Worm (Caenorhabditis elegans) whole organism, young adult: Measurements from ENCODE around the gene ZK418.2.

Experiments
- C06A6.2 ChIP-seq: fragments of 200-800 bp; sonication (Bioruptor generic); conservative IDR thresholded peaks from 2 replicates; pipeline ENCODE4 v1.3.6; 2022; ENCODE audit warnings: missing genetic modification characterization, missing compliant biosample characterization
- F10E7.11 ChIP-seq: sonication (generic microtip); optimal IDR thresholded peaks from 2 replicates; lab custom pipeline; 2017; ENCODE audit warnings: mild to moderate bottlenecking, missing genetic modification characterization, moderate library complexity, missing compliant biosample characterization
- F23B12.7 ChIP-seq: sonication (generic microtip); optimal IDR thresholded peaks from 2 replicates; lab custom pipeline; 2017; ENCODE audit warnings: missing genetic modification characterization, mild to moderate bottlenecking, missing compliant biosample characterization, antibody characterized with exemption, moderate library complexity; ENCODE audit not compliant: insufficient read depth
- F39B2.1 ChIP-seq: fragments of 200-800 bp; sonication (Bioruptor generic); IDR thresholded peaks from 2 replicates; pipeline ENCODE4 v1.3.6; 2022; ENCODE audit warnings: missing genetic modification reagents, missing genetic modification characterization, missing compliant biosample characterization
- F49E8.2 ChIP-seq: sonication (generic microtip); optimal IDR thresholded peaks from 3 replicates; lab custom pipeline; 2017; ENCODE audit warnings: missing genetic modification characterization, mild to moderate bottlenecking, missing compliant biosample characterization, antibody characterized with exemption, moderate library complexity; ENCODE audit not compliant: insufficient read depth
- F52B5.7 ChIP-seq: sonication (generic microtip); optimal IDR thresholded peaks from 2 replicates; lab custom pipeline; 2016; ENCODE audit warnings: mild to moderate bottlenecking, missing genetic modification characterization, missing compliant biosample characterization
- K11D2.4 ChIP-seq: fragments of 200-800 bp; sonication (Bioruptor generic); IDR thresholded peaks from 2 replicates; pipeline ENCODE4 v1.3.6; 2022; ENCODE audit warnings: missing genetic modification reagents, missing genetic modification characterization, missing compliant biosample characterization
- Y53F4B.3 ChIP-seq: fragments of 200-800 bp; sonication (Bioruptor generic); IDR thresholded peaks from 2 replicates; pipeline ENCODE4 v1.3.6; 2022; ENCODE audit warnings: missing genetic modification reagents, missing genetic modification characterization, missing compliant biosample characterization
- ama-1 ChIP-seq, 3 experiments: fragments of 150-350 bp in 1 of 3; sonication (generic microtip) in 2 of 3; optimal IDR thresholded peaks; 2 replicates each; lab custom pipeline; 2014 to 2018; ENCODE audit warnings: missing biosample characterization in 2 of 3, missing genetic modification characterization in 2 of 3, missing genetic modification reagents in 2 of 3
- atf-7 ChIP-seq: sonication (generic microtip); optimal IDR thresholded peaks from 2 replicates; lab custom pipeline; 2017; ENCODE audit warnings: mild to moderate bottlenecking, missing genetic modification characterization, missing compliant biosample characterization
- attf-5 ChIP-seq: fragments of 200-800 bp; sonication (Bioruptor generic); optimal IDR thresholded peaks from 2 replicates; lab custom pipeline; 2018; ENCODE audit warnings: mild to moderate bottlenecking, missing genetic modification characterization, missing compliant biosample characterization
- ceh-100 ChIP-seq: fragments of 200-800 bp; sonication (Bioruptor generic); IDR thresholded peaks from 2 replicates; pipeline ENCODE4 v1.3.6; 2022; ENCODE audit warnings: missing genetic modification reagents, missing genetic modification characterization, missing compliant biosample characterization
- ceh-27 ChIP-seq: fragments of 200-800 bp; sonication (Bioruptor generic); optimal IDR thresholded peaks from 2 replicates; lab custom pipeline; 2018; ENCODE audit warnings: mild to moderate bottlenecking, missing genetic modification characterization, moderate library complexity, missing compliant biosample characterization
- ceh-58 ChIP-seq: fragments of 200-800 bp; sonication (Bioruptor generic); IDR thresholded peaks from 2 replicates; pipeline ENCODE4 v1.3.6; 2022; ENCODE audit warnings: missing genetic modification characterization, missing compliant biosample characterization
- die-1 ChIP-seq: sonication (generic microtip); optimal IDR thresholded peaks from 2 replicates; lab custom pipeline; 2016; ENCODE audit warnings: missing genotype, mild to moderate bottlenecking, missing genetic modification characterization, missing compliant biosample characterization
- dpff-1 ChIP-seq: sonication (generic microtip); optimal IDR thresholded peaks from 2 replicates; lab custom pipeline; 2017; ENCODE audit warnings: mild to moderate bottlenecking, missing genetic modification characterization, missing compliant biosample characterization
- egl-18 ChIP-seq: fragments of 200-800 bp; sonication (Bioruptor generic); IDR thresholded peaks from 2 replicates; pipeline ENCODE4 v1.3.6; 2022; ENCODE audit warnings: missing genetic modification reagents, missing genetic modification characterization, missing compliant biosample characterization
- egl-44 ChIP-seq: fragments of 200-800 bp; sonication (Bioruptor generic); IDR thresholded peaks from 2 replicates; pipeline ENCODE4 v1.3.6; 2022; ENCODE audit warnings: missing genetic modification reagents, missing genetic modification characterization, missing compliant biosample characterization
- egrh-3 ChIP-seq: fragments of 200-800 bp; sonication (Bioruptor generic); IDR thresholded peaks from 2 replicates; pipeline ENCODE4 v1.3.6; 2022; ENCODE audit warnings: missing genetic modification reagents, missing genetic modification characterization, missing compliant biosample characterization
- gei-17 ChIP-seq: fragments of 200-800 bp; sonication (Bioruptor generic); optimal IDR thresholded peaks from 2 replicates; lab custom pipeline; 2018; ENCODE audit warnings: mild to moderate bottlenecking, missing genetic modification characterization, missing compliant biosample characterization
- hmg-1.2 ChIP-seq: fragments of 200-800 bp; sonication (Bioruptor generic); IDR thresholded peaks from 2 replicates; pipeline ENCODE4 v1.3.6; 2022; ENCODE audit warnings: missing genetic modification reagents, missing genetic modification characterization, missing compliant biosample characterization
- hmg-20 ChIP-seq: fragments of 200-800 bp; sonication (Bioruptor generic); IDR thresholded peaks from 2 replicates; pipeline ENCODE4 v1.3.6; 2022; ENCODE audit warnings: missing genetic modification reagents, missing genetic modification characterization, missing compliant biosample characterization
- hsf-1 ChIP-seq: fragments of 200-800 bp; sonication (Bioruptor generic); IDR thresholded peaks from 2 replicates; pipeline ENCODE4 v1.3.6; 2022; ENCODE audit warnings: missing genetic modification reagents, missing genetic modification characterization, missing compliant biosample characterization
- let-607 ChIP-seq, 2 experiments: fragments of 200-800 bp in 1 of 2; sonication (Bioruptor generic) in 1 of 2; sonication (generic microtip) in 1 of 2; optimal IDR thresholded peaks; 2 replicates each; lab custom pipeline; 2016 to 2018; ENCODE audit warnings: mild to moderate bottlenecking in 2 of 2, missing compliant biosample characterization in 2 of 2, missing genetic modification characterization in 2 of 2, moderate library complexity in 2 of 2, missing genotype in 1 of 2
- lin-35 ChIP-seq, 3 experiments: fragments of 150-350 bp in 2 of 3; sonication (generic microtip) in 1 of 3; optimal IDR thresholded peaks; 2 replicates each; lab custom pipeline; 2014 to 2018; ENCODE audit warnings: missing biosample characterization in 3 of 3, missing genetic modification characterization in 3 of 3, missing genetic modification reagents in 3 of 3
- lin-54 ChIP-seq: fragments of 200-800 bp; sonication (Bioruptor generic); optimal IDR thresholded peaks from 2 replicates; lab custom pipeline; 2018; ENCODE audit warnings: mild to moderate bottlenecking, missing genetic modification characterization, missing compliant biosample characterization
- lsl-1 ChIP-seq: fragments of 200-800 bp; sonication (Bioruptor generic); optimal IDR thresholded peaks from 2 replicates; lab custom pipeline; 2018; ENCODE audit warnings: mild to moderate bottlenecking, missing genetic modification characterization, moderate library complexity, missing compliant biosample characterization
- madf-10 ChIP-seq: sonication (generic microtip); optimal IDR thresholded peaks from 2 replicates; lab custom pipeline; 2016; ENCODE audit warnings: mild to moderate bottlenecking, missing genetic modification characterization, missing compliant biosample characterization
- nfya-2 ChIP-seq: fragments of 200-800 bp; sonication (Bioruptor generic); IDR thresholded peaks from 2 replicates; pipeline ENCODE4 v1.3.6; 2022; ENCODE audit warnings: missing genetic modification reagents, missing genetic modification characterization, missing compliant biosample characterization
- nfyb-1 ChIP-seq: fragments of 200-800 bp; sonication (Bioruptor generic); IDR thresholded peaks from 2 replicates; pipeline ENCODE4 v1.3.6; 2022; ENCODE audit warnings: missing genetic modification reagents, missing genetic modification characterization, missing compliant biosample characterization
- nhr-120 ChIP-seq: fragments of 200-800 bp; sonication (Bioruptor generic); IDR thresholded peaks from 2 replicates; pipeline ENCODE4 v1.3.6; 2022; ENCODE audit warnings: missing genetic modification characterization, missing compliant biosample characterization
- nhr-27 ChIP-seq: fragments of 200-800 bp; sonication (Bioruptor generic); optimal IDR thresholded peaks from 2 replicates; lab custom pipeline; 2018; ENCODE audit warnings: mild to moderate bottlenecking, missing genetic modification characterization, moderate library complexity, missing compliant biosample characterization
- nhr-90 ChIP-seq: sonication (generic microtip); optimal IDR thresholded peaks from 2 replicates; lab custom pipeline; 2016; ENCODE audit warnings: missing genotype, mild to moderate bottlenecking, missing genetic modification characterization, missing compliant biosample characterization
- pbrm-1 ChIP-seq: fragments of 200-800 bp; sonication (Bioruptor generic); IDR thresholded peaks from 2 replicates; pipeline ENCODE4 v1.3.6; 2022; ENCODE audit warnings: missing genetic modification reagents, missing genetic modification characterization, missing compliant biosample characterization
- pha-4 ChIP-seq: fragments of 150-350 bp; sonication (generic microtip); optimal IDR thresholded peaks from 2 replicates; lab custom pipeline; 2014; ENCODE audit warnings: missing biosample characterization, missing genetic modification reagents, missing genetic modification characterization
- rec-8 ChIP-seq, 2 experiments: sonication (generic microtip); optimal IDR thresholded peaks; 2 replicates each; lab custom pipeline; 2016; ENCODE audit warnings: mild to moderate bottlenecking in 2 of 2, missing genetic modification characterization in 2 of 2, missing genetic modification reagents in 2 of 2, missing genotype in 2 of 2, missing biosample characterization in 1 of 2, missing compliant biosample characterization in 1 of 2, moderate library complexity in 1 of 2
- repo-1 ChIP-seq: sonication (generic microtip); optimal IDR thresholded peaks from 2 replicates; lab custom pipeline; 2017; ENCODE audit warnings: mild to moderate bottlenecking, missing genetic modification characterization, missing compliant biosample characterization
- sdz-38 ChIP-seq: sonication (generic microtip); optimal IDR thresholded peaks from 2 replicates; lab custom pipeline; 2016; ENCODE audit warnings: missing genotype, missing genetic modification characterization, missing compliant biosample characterization
- sea-2 ChIP-seq: fragments of 200-800 bp; sonication (Bioruptor generic); IDR thresholded peaks from 2 replicates; pipeline ENCODE4 v1.3.6; 2022; ENCODE audit warnings: missing genetic modification characterization, missing compliant biosample characterization
- snpc-1.3 ChIP-seq: sonication (generic microtip); optimal IDR thresholded peaks from 2 replicates; lab custom pipeline; 2017; ENCODE audit warnings: missing genetic modification characterization, mild to moderate bottlenecking, missing compliant biosample characterization, antibody characterized with exemption, moderate library complexity, missing genotype, missing genetic modification reagents; ENCODE audit not compliant: insufficient read depth
- sptf-2 ChIP-seq: fragments of 200-800 bp; sonication (Bioruptor generic); optimal IDR thresholded peaks from 2 replicates; lab custom pipeline; 2018; ENCODE audit warnings: mild to moderate bottlenecking, missing genetic modification characterization, missing compliant biosample characterization
- tlf-1 ChIP-seq: fragments of 200-800 bp; sonication (Bioruptor generic); optimal IDR thresholded peaks from 2 replicates; lab custom pipeline; 2018; ENCODE audit warnings: mild to moderate bottlenecking, missing genetic modification characterization, missing compliant biosample characterization
- xnd-1 ChIP-seq: sonication (generic microtip); optimal IDR thresholded peaks from 2 replicates; lab custom pipeline; 2016; ENCODE audit warnings: missing genotype, missing genetic modification reagents, missing genetic modification characterization, missing compliant biosample characterization
- zfh-2 ChIP-seq: fragments of 200-800 bp; sonication (Bioruptor generic); conservative IDR thresholded peaks from 2 replicates; pipeline ENCODE4 v1.3.6; 2022; ENCODE audit warnings: missing genetic modification reagents, missing genetic modification characterization, missing compliant biosample characterization
- ztf-18 ChIP-seq: sonication (generic microtip); optimal IDR thresholded peaks from 2 replicates; lab custom pipeline; 2016; ENCODE audit warnings: missing genotype, mild to moderate bottlenecking, missing genetic modification characterization, missing compliant biosample characterization

The ZK418.2 gene

DNA sequence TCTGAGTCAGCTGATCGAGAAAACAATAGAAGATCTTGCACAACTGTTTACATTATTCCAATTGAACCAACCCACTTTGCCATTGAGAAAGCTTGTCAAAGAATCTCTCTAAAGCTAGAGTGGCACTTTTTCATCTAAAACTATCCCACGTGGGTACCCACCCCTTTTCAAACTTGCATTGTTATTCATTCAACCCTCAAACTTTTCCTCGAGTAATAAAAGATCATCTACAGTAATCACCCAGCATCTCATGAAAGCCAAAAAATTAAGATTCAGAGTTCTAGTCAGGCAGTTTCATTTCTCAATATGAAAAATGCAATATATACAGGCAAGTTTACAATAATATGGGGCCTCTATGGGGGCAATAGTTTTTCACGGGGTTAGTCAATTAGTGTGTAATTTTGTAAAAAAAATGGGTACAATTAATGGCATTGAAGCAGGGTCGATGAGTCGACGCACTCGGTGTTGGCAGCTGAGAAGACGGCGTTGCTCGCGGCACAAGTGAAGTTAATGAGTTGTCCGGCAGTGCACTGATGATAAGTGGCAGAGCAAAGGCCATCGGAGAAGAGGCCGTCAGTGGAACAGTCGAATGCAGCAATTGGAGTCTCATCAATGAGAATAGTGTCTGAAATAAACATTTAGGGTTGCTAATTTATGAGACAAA lies 10.8 kb downstream of the ZK418.2 start (continued):
- TF ChIP-seq rec-8 (tag; optimal IDR thresholded peaks at IDR 0.05; lab: Kevin White, UChicago) (no peak), K11D2.4 (GFP tag; lab: Robert Waterston, UW) (no peak), lsl-1 (GFP tag; lab: Kevin White, UChicago) (peak; percentile 59), egl-44 (no peak; the same call in 1 of the 2 replicates), die-1 (no peak), egrh-3 (GFP tag; lab: Robert Waterston, UW) (no peak), lin-54 (GFP tag; lab: Kevin White, UChicago) (peak; percentile 70), ceh-27 (GFP tag; lab: Kevin White, UChicago) (no peak), nfyb-1 (GFP tag; lab: Robert Waterston, UW) (no peak; the same call in 1 of the 2 replicates), tlf-1 (peak; percentile 82), pha-4 (no peak), sptf-2 (GFP tag; lab: Kevin White, UChicago) (no peak), F23B12.7 (tag; lab: Kevin White, UChicago) (no peak), nfya-2 (0 out of 2 replicates have a peak, but pooled peaks have one; percentile 22), hmg-20 (GFP tag; lab: Robert Waterston, UW) (0 out of 2 replicates have a peak, but pooled peaks have one; percentile 34), hmg-1.2 (GFP tag; lab: Robert Waterston, UW) (peak; percentile 49; the same call in 1 of the 2 replicates), nhr-90 (no peak), C06A6.2 (GFP tag; lab: Robert Waterston, UW) (no peak), nhr-120 (GFP tag; lab: Robert Waterston, UW) (no peak), Y53F4B.3 (GFP tag; lab: Robert Waterston, UW) (no peak), let-607 (tag; optimal IDR thresholded peaks at IDR 0.05; lab: Kevin White, UChicago) (no peak), sdz-38 (no peak), xnd-1 (tag; lab: Kevin White, UChicago) (peak; percentile 59), F49E8.2 (tag; lab: Kevin White, UChicago) (peak; percentile 88), atf-7 (tag; lab: Kevin White, UChicago) (peak; percentile 24), F39B2.1 (peak; percentile 70; the same call in 1 of the 2 replicates), ama-1 (optimal IDR thresholded peaks at IDR 0.05; lab: Kevin White, UChicago) (no peak), ama-1 (GFP tag; optimal IDR thresholded peaks at IDR 0.05; lab: Kevin White, UChicago) (peak in 1 of 2 experiments; percentile 88), ceh-100 (peak; percentile 35), repo-1 (tag; lab: Kevin White, UChicago) (peak; percentile 43), hsf-1 (GFP tag; lab: Robert Waterston, UW) (peak; percentile 84), snpc-1.3 (tag; lab: Kevin White, UChicago) (peak; percentile 67), nhr-27 (tag; lab: Kevin White, UChicago) (no peak)
- TF ChIP-seq, all 124 proteins: peak for 51

DNA sequence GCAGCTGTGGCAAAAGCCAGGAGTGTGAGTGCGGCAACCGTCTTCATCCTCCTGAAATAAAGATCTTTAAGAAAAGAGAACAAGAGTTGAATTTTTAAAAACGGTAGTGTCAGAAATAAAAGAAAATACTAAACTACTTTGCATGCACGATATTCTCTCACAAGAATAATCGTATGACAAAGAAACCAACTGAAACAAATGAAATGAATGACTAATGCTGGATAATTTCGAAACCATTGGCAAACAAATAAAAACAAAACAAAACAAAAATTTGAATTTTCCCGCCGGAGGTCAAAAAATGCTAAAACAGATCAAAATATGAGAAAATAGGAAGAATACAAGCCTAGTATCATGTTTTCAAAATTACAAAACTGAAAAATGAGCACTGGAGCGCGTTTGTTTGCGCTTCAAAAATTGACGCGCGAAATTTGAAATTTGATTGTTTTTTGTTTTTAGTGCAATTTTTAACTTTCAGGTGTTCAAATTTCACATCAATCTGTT lies 12.8 kb downstream of the ZK418.2 start, which contains the start of gene cpg-2:
Gene cpg-2, minus strand, starts transcription at position 51 of the 501 bp plus-strand sequence.
- no peak for TF ChIP-seq dpff-1 (tag; lab: Kevin White, UChicago)
- TF ChIP-seq nhr-27 (tag; lab: Kevin White, UChicago), result no peak
- no peak for TF ChIP-seq F10E7.11 (tag; lab: Kevin White, UChicago)
- no peak for TF ChIP-seq die-1
- no peak for TF ChIP-seq attf-5
- no peak for TF ChIP-seq sdz-38
- no peak for TF ChIP-seq egl-18 (GFP tag; lab: Robert Waterston, UW)
- TF ChIP-seq ceh-58 (GFP tag; lab: Robert Waterston, UW), result no peak
- peak; percentile 27; the same call in 1 of the 2 replicates for TF ChIP-seq pbrm-1 (GFP tag; lab: Robert Waterston, UW)
- TF ChIP-seq zfh-2, result no peak
- no peak for TF ChIP-seq gei-17 (GFP tag; lab: Kevin White, UChicago)
- TF ChIP-seq F52B5.7 (tag; lab: Kevin White, UChicago), result no peak
- TF ChIP-seq sea-2 (GFP tag; lab: Robert Waterston, UW), result no peak
- TF ChIP-seq ztf-18, result peak; percentile 21
- no peak for TF ChIP-seq let-607 (tag; optimal IDR thresholded peaks at IDR 0.05; lab: Kevin White, UChicago)
- no peak for TF ChIP-seq ceh-27 (GFP tag; lab: Kevin White, UChicago)
- TF ChIP-seq Y53F4B.3 (GFP tag; lab: Robert Waterston, UW), result no peak
- peak; percentile 97 for TF ChIP-seq xnd-1 (tag; lab: Kevin White, UChicago)
- no peak for TF ChIP-seq madf-10 (tag; lab: Kevin White, UChicago)
- TF ChIP-seq lin-35 (GFP tag; optimal IDR thresholded peaks at IDR 0.05; lab: Kevin White, UChicago), result peak; percentile 4 to 89 (median 58)
